Worm (Caenorhabditis elegans) whole organism, midembryonic: ENCODE results near the gene srg-57.

Experiments
- T22C8.4 ChIP-seq: fragments of 200-800 bp; sonication (Bioruptor generic); IDR thresholded peaks from 2 replicates; pipeline ENCODE4 v1.3.6; 2022; ENCODE audit warnings: missing genetic modification characterization, missing compliant biosample characterization
- cog-1 ChIP-seq: sonication (generic microtip); optimal IDR thresholded peaks from 2 replicates; lab custom pipeline; 2016; ENCODE audit warnings: missing genetic modification characterization, missing compliant biosample characterization
- flt-1 ChIP-seq: fragments of 200-800 bp; sonication (Bioruptor generic); IDR thresholded peaks from 2 replicates; pipeline ENCODE4 v1.3.6; 2022; ENCODE audit warnings: missing genetic modification characterization, missing compliant biosample characterization
- klf-2 ChIP-seq: fragments of 200-800 bp; sonication (Bioruptor generic); conservative IDR thresholded peaks from 2 replicates; pipeline ENCODE4 v1.3.6; 2022; ENCODE audit warnings: missing genetic modification reagents, missing genetic modification characterization, missing compliant biosample characterization
- med-1 ChIP-seq: sonication (generic microtip); optimal IDR thresholded peaks from 2 replicates; lab custom pipeline; 2017; ENCODE audit warnings: missing genetic modification characterization, mild to moderate bottlenecking, missing compliant biosample characterization, antibody characterized with exemption, missing genetic modification reagents; ENCODE audit not compliant: insufficient read depth
- ref-1 ChIP-seq: fragments of 200-800 bp; sonication (Bioruptor generic); conservative IDR thresholded peaks from 2 replicates; pipeline ENCODE4 v1.3.6; 2022; ENCODE audit warnings: missing genetic modification reagents, missing genetic modification characterization, missing compliant biosample characterization
- tab-1 ChIP-seq: fragments of 200-800 bp; sonication (Bioruptor generic); IDR thresholded peaks from 2 replicates; pipeline ENCODE4 v1.3.6; 2022; ENCODE audit warnings: missing genetic modification characterization, missing compliant biosample characterization
- ztf-23 ChIP-seq: fragments of 200-800 bp; sonication (Bioruptor generic); IDR thresholded peaks from 2 replicates; pipeline ENCODE4 v1.3.6; 2022; ENCODE audit warnings: missing genetic modification reagents, missing genetic modification characterization, missing compliant biosample characterization
- ztf-29 ChIP-seq: fragments of 200-800 bp; sonication (Bioruptor generic); IDR thresholded peaks from 2 replicates; pipeline ENCODE4 v1.3.6; 2022; ENCODE audit warnings: missing genetic modification reagents, missing genetic modification characterization, missing compliant biosample characterization

The srg-57 gene

DNA sequence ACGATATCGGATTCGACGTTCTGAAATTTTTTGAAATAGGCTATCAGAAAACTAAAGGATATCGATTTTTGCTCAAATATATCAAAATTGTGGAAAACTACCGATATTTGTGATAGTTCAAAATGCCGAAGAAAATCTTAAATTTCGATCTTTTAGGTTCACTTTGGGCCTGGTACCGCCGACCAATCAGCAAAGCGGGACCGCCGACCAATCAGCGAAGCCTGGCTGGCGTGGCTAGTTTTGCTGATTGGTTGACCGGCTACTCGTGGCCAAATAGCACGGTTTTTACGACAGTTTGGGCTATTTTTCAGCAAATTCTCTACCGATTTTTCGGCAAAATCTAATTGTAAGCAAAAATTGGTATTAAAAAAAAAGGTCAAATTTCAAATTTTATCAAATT is 24.1 kb downstream of the srg-57 start:
- no peak for TF ChIP-seq ztf-29
- TF ChIP-seq ztf-23 = no peak
- no peak for TF ChIP-seq tab-1 (GFP tag; lab: Robert Waterston, UW)
- no peak for TF ChIP-seq flt-1 (GFP tag; lab: Robert Waterston, UW)
- TF ChIP-seq med-1 = no peak
- TF ChIP-seq klf-2 (GFP tag; lab: Robert Waterston, UW) = no peak
- TF ChIP-seq T22C8.4 (GFP tag; lab: Robert Waterston, UW) = no peak
- no peak for TF ChIP-seq cog-1
- TF ChIP-seq ref-1 (GFP tag; lab: Robert Waterston, UW) = no peak

ce11 chrV:2706379-2706778 is 27.9 kb downstream of the srg-57 start:
- TF ChIP-seq klf-2 (GFP tag; lab: Robert Waterston, UW) (no peak), tab-1 (GFP tag; lab: Robert Waterston, UW) (no peak), ref-1 (GFP tag; lab: Robert Waterston, UW) (no peak), ztf-23 (no peak), med-1 (no peak), flt-1 (GFP tag; lab: Robert Waterston, UW) (no peak)

DNA sequence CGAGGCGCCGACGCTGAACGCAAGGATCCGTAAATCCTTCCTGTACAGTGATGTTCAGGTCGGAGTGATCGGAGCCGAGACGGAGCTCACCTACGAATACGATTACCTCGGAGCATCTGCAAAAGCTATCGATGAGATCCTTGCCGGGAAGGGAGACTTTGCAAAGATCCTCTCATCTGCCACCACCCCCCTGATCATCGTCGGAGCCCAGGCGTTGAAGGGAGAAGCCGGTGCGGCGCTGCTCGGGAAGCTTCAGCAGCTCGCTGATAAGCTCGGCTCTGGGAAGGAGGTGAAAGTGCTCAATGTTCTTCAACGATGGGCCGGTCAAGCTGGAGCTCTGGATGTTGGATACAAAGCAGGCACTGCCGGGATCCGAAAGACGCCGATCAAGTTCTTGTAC is 31.0 kb downstream of the srg-57 start:
- no peak for TF ChIP-seq flt-1 (GFP tag; lab: Robert Waterston, UW)
- TF ChIP-seq T22C8.4 (GFP tag; lab: Robert Waterston, UW) = no peak
- no peak for TF ChIP-seq ztf-29
- no peak for TF ChIP-seq klf-2 (GFP tag; lab: Robert Waterston, UW)
- TF ChIP-seq ztf-23 = no peak
- no peak for TF ChIP-seq med-1
- no peak for TF ChIP-seq cog-1
- TF ChIP-seq ref-1 (GFP tag; lab: Robert Waterston, UW) = no peak
- no peak for TF ChIP-seq tab-1 (GFP tag; lab: Robert Waterston, UW)

DNA sequence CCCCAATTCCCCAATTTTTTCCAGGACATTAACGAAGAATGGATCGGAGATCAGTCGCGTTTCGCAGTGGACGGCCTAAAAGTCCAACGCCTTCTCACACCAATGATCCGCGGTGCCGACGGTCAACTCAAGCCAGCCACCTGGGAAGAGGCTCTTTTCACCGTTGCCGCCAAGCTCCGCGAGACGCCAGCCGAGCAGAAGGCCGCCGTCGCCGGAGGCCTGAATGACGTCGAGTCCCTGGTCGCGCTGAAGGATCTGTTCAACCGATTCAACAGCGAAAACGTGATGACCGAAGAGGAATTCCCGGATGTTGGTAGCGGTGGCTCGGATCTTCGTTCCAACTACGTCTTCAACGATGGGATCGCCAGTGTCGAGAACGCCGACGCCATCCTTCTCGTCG is 31.4 kb downstream of the srg-57 start:
- no peak for TF ChIP-seq klf-2 (GFP tag; lab: Robert Waterston, UW)
- TF ChIP-seq tab-1 (GFP tag; lab: Robert Waterston, UW) = no peak
- TF ChIP-seq med-1 = no peak
- TF ChIP-seq flt-1 (GFP tag; lab: Robert Waterston, UW) = no peak
- no peak for TF ChIP-seq cog-1
- TF ChIP-seq ref-1 (GFP tag; lab: Robert Waterston, UW) = no peak
- TF ChIP-seq ztf-23 = no peak
- no peak for TF ChIP-seq T22C8.4 (GFP tag; lab: Robert Waterston, UW)
- no peak for TF ChIP-seq ztf-29

DNA sequence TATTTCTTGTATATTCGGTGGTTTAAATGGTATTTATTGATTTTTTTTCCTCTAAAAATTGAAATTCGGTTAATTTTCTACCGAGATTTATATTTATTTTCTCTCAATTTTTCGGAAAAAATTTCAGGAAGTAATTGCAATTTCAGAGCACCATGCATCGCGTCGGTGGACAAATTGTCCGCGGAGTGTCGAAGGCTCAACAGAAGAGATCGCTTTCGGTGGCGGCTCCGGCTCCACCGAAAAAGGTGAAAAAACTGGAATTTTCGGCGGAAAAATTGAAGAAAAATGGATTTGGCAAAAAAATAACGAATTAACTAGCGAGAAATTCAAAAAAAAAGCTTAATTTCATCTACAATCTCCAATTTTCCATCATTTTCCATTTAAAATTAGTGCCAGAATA is 35.4 kb downstream of the srg-57 start, which contains the start of gene nuo-5:
TSS of gene nuo-5 (plus strand) at position 147 of the 400 bp plus-strand sequence.
- TF ChIP-seq ztf-29 (no peak), ref-1 (GFP tag; lab: Robert Waterston, UW) (no peak), med-1 (no peak), flt-1 (GFP tag; lab: Robert Waterston, UW) (no peak), tab-1 (GFP tag; lab: Robert Waterston, UW) (no peak), klf-2 (GFP tag; lab: Robert Waterston, UW) (no peak), ztf-23 (no peak), T22C8.4 (GFP tag; lab: Robert Waterston, UW) (no peak), cog-1 (no peak)

DNA sequence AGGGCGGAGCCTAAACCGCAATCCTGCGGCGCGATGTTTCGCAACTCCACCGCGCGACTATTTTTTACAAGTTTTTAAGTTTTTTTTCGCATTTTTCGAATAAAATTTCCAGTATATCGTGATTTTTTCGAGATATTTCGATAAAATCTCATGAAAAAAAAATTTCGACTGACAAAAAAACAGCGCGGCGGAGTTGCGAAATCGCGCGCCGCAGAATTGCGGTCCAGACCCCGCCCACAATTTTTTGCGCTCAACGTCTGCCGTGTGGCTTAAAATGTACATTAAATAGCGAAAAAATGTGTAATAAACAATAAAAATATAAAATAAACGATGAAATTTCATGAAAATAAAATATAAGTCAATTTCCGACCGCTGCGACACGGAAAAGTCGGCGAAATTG is 36.6 kb downstream of the srg-57 start:
- TF ChIP-seq T22C8.4 (GFP tag; lab: Robert Waterston, UW) (no peak), med-1 (peak; percentile 12), cog-1 (no peak), ztf-29 (no peak), flt-1 (GFP tag; lab: Robert Waterston, UW) (0 out of 2 replicates have a peak, but pooled peaks have one; percentile 58)

DNA sequence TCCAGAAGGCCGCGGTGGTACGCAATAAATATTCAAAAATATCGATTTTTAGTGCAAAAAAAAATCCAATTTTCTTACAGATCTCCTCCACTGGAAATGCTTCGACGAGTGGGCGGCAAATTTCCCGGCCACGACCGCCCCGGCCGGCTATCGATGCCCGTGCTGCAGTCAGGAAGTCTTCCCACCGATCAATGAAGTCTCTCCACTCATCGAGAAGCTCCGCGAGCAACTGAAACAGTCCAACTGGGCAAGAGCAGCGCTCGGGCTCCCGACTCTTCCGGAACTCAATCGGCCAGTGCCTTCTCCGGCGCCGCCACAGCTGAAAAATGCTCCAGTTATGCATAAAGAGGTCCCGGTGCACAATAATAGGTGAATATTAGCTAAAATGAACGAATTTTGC is 38.3 kb downstream of the srg-57 start, which contains the start of gene Y45G12B.3:
TSS of gene Y45G12B.3 (minus strand) at position 320 of the 400 bp plus-strand sequence.
- TF ChIP-seq flt-1 (GFP tag; lab: Robert Waterston, UW) (no peak), tab-1 (GFP tag; lab: Robert Waterston, UW) (no peak), klf-2 (GFP tag; lab: Robert Waterston, UW) (no peak), med-1 (no peak), ztf-29 (no peak), ztf-23 (no peak), ref-1 (GFP tag; lab: Robert Waterston, UW) (no peak), T22C8.4 (GFP tag; lab: Robert Waterston, UW) (no peak), cog-1 (no peak)

DNA sequence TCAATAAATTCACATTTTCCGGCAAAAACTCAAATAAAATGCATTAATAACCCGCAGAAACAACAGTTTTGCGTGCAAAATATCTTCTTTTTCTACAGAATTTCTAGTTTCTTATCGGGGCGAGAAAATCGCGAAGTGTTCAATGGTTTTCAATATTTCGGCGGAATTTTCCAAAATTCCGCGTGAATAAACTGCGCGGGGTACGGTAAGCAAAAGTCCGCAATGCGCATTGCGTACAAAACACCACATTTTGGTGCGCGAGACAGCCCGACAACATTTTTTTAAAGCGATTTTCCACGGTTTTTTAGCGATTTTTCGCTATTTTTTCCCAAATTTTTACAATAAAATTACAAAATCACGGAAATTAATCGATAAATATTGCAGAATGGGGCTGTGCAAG is 39.9 kb downstream of the srg-57 start, which contains the start of gene Y45G12B.2:
TSS of gene Y45G12B.2 (plus strand) at position 383 of the 400 bp plus-strand sequence.
- TF ChIP-seq ztf-23 (no peak), klf-2 (GFP tag; lab: Robert Waterston, UW) (0 out of 2 replicates have a peak, but pooled peaks have one; percentile 25)

ce11 chrV:2690948-2691347 is 43.3 kb downstream of the srg-57 start:
- TF ChIP-seq flt-1 (GFP tag; lab: Robert Waterston, UW) (no peak), ztf-29 (no peak), klf-2 (GFP tag; lab: Robert Waterston, UW) (no peak), ref-1 (GFP tag; lab: Robert Waterston, UW) (no peak), ztf-23 (no peak), T22C8.4 (GFP tag; lab: Robert Waterston, UW) (no peak), tab-1 (GFP tag; lab: Robert Waterston, UW) (no peak), med-1 (no peak), cog-1 (no peak)

DNA sequence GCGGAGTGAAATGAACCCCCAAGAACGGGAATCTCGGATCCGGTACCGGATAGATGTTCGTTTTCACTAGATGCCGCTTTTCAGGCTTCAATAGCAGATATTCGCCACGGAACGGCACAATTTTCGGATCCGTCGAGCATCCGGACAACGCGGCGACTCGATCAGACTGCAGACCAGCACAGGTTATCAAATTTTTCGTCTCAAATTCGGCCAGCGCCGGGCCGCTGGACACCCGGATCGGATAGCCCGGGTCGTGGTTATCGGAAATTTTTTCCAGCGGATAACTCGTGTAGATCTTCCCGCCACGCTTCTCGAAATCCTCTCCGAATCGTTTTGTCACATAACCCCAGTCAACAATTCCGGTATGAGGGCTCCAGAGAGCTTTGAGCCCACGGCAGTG is 43.8 kb downstream of the srg-57 start:
- TF ChIP-seq ref-1 (GFP tag; lab: Robert Waterston, UW) = no peak
- no peak for TF ChIP-seq ztf-23
- TF ChIP-seq cog-1 = no peak
- no peak for TF ChIP-seq flt-1 (GFP tag; lab: Robert Waterston, UW)
- no peak for TF ChIP-seq med-1
- TF ChIP-seq klf-2 (GFP tag; lab: Robert Waterston, UW) = no peak
- TF ChIP-seq ztf-29 = no peak
- no peak for TF ChIP-seq tab-1 (GFP tag; lab: Robert Waterston, UW)
- no peak for TF ChIP-seq T22C8.4 (GFP tag; lab: Robert Waterston, UW)

- TF ChIP-seq flt-1 (GFP tag; lab: Robert Waterston, UW) = no peak
- TF ChIP-seq cog-1 = no peak
- TF ChIP-seq klf-2 (GFP tag; lab: Robert Waterston, UW) = no peak
- no peak for TF ChIP-seq tab-1 (GFP tag; lab: Robert Waterston, UW)
- TF ChIP-seq ztf-29 = no peak
- no peak for TF ChIP-seq ref-1 (GFP tag; lab: Robert Waterston, UW)
- TF ChIP-seq ztf-23 = no peak
Measured at ce11 chrV:2688562-2688961, 45.7 kb downstream of the srg-57 start.
